Fruit fly (Drosophila melanogaster): ENCODE data around the gene mio.

DNA sequence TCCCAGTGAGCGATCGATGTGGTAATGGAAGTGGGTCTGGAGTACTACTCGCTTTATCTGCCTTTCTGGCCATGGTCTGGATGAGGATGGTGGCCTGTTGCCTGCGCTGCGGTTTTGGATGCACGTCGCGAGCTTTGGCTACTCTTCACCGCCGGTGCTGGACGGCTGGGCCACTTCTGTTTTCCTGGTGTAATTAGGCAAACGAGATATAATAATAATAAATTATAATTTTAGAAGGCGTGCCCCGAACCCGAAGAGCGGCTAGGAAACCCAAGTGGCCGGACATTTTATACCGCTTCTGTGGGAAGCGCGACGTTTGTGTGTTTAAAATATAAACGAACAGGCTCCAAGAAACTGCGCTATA is 17.7 kb upstream of the mio start:
- no peak for TF ChIP-seq psq (optimal IDR thresholded peaks at IDR 0.05)
- no peak for TF ChIP-seq Myc (optimal IDR thresholded peaks at IDR 0.05)
- no peak for TF ChIP-seq insv (optimal IDR thresholded peaks at IDR 0.05)
- no peak for TF ChIP-seq h (optimal IDR thresholded peaks at IDR 0.05)
- no peak for TF ChIP-seq ttk (optimal IDR thresholded peaks at IDR 0.05)
